Worm (Caenorhabditis elegans): ENCODE data around the gene lbp-8.

DNA sequence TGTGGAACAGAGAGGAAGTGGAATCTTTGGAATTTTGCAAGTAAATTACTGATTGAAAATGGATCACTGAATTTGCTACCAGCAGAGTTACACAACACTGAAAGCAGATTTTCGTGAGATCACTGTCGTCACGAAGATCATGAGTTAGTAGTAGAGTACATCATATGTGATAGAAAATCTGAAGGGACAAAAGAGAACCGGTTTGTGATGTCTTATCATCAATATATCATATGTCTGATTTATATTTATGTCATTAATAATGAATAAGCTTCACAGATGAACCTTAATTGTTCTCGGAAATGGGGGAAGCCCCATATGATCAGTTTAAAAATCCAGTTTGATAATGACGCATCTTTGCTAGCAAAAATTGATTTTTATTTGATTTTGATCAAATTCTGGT lies 45.5 kb downstream of the lbp-8 start:
- TF ChIP-seq mel-28 (tag; optimal IDR thresholded peaks at IDR 0.05; ENCODE audit: borderline replicate concordance) (no peak), nfya-2 (GFP tag; IDR thresholded peaks at IDR 0.05) (no peak), snpc-4 (GFP tag; optimal IDR thresholded peaks at IDR 0.05) (no peak), snpc-4 (tag; optimal IDR thresholded peaks at IDR 0.05) (no peak), ama-1 (optimal IDR thresholded peaks at IDR 0.05) (no peak), ama-1 (GFP tag; optimal IDR thresholded peaks at IDR 0.05) (no peak), lin-35 (GFP tag; optimal IDR thresholded peaks at IDR 0.05) (no peak), attf-6 (GFP tag; IDR thresholded peaks at IDR 0.05) (no peak), Y79H2A.3 (GFP tag; conservative IDR thresholded peaks at IDR 0.05) (no peak), Y95B8A.8 (GFP tag; IDR thresholded peaks at IDR 0.05) (no peak), unc-62 (GFP tag; optimal IDR thresholded peaks at IDR 0.05) (no peak)
